Fruit fly (Drosophila melanogaster) whole organism, adult: ENCODE measurements around the gene CG31675.
A peak's percentile ranks its signal among the peaks of the same experiment; 100 is the strongest.

Source experiments
- CG11617 ChIP-seq: fragments of 200-800 bp; sonication (Bioruptor generic); optimal IDR thresholded peaks from 2 replicates; lab custom pipeline; 2017; ENCODE audit warnings: mild to moderate bottlenecking, missing biosample characterization, missing genetic modification reagents, missing genetic modification characterization
- CG12768 ChIP-seq: fragments of 200-800 bp; sonication (Bioruptor generic); optimal IDR thresholded peaks from 2 replicates; lab custom pipeline; 2017; ENCODE audit warnings: missing biosample characterization, missing genetic modification characterization, mild to moderate bottlenecking, moderate library complexity, missing genetic modification reagents
- CG14711 ChIP-seq: fragments of 200-800 bp; sonication (Bioruptor generic); optimal IDR thresholded peaks from 2 replicates; lab custom pipeline; 2018; ENCODE audit warnings: missing biosample characterization, mild to moderate bottlenecking, missing genetic modification characterization, moderate library complexity
- CG1620 ChIP-seq: fragments of 200-800 bp; sonication (Bioruptor generic); optimal IDR thresholded peaks from 2 replicates; lab custom pipeline; 2016; ENCODE audit warnings: missing biosample characterization, missing genetic modification characterization
- CG33017 ChIP-seq: fragments of 200-800 bp; sonication (Bioruptor generic); optimal IDR thresholded peaks from 2 replicates; lab custom pipeline; 2018; ENCODE audit warnings: missing biosample characterization, mild to moderate bottlenecking, missing genetic modification characterization, moderate library complexity
- CG5204 ChIP-seq: fragments of 200-800 bp; sonication (Bioruptor generic); optimal IDR thresholded peaks from 2 replicates; lab custom pipeline; 2016; ENCODE audit warnings: missing biosample characterization, missing genetic modification characterization
- CG7045 ChIP-seq: fragments of 200-800 bp; sonication (Bioruptor generic); optimal IDR thresholded peaks from 2 replicates; lab custom pipeline; 2017; ENCODE audit warnings: missing biosample characterization, mild to moderate bottlenecking, missing genetic modification characterization
- CG7101 ChIP-seq: fragments of 200-800 bp; sonication (Bioruptor generic); optimal IDR thresholded peaks from 2 replicates; lab custom pipeline; 2018; ENCODE audit warnings: missing biosample characterization, mild to moderate bottlenecking, missing genetic modification characterization, moderate library complexity
- Clk ChIP-seq: fragments of 200-800 bp; sonication (Bioruptor generic); optimal IDR thresholded peaks from 2 replicates; lab custom pipeline; 2017; ENCODE audit warnings: missing biosample characterization, missing genetic modification characterization
- Crg-1 ChIP-seq: fragments of 200-800 bp; sonication (Bioruptor generic); optimal IDR thresholded peaks from 2 replicates; lab custom pipeline; 2016; ENCODE audit warnings: missing biosample characterization, missing genetic modification characterization
- Hr96 ChIP-seq: fragments of 200-800 bp; sonication (Bioruptor generic); optimal IDR thresholded peaks from 2 replicates; lab custom pipeline; 2016; ENCODE audit warnings: missing biosample characterization, missing genetic modification characterization
- Mnt ChIP-seq: fragments of 200-800 bp; sonication (Bioruptor generic); optimal IDR thresholded peaks from 2 replicates; lab custom pipeline; 2016; ENCODE audit warnings: missing biosample characterization, mild to moderate bottlenecking, missing genetic modification characterization
- bab1 ChIP-seq: fragments of 200-800 bp; sonication (Bioruptor generic); optimal IDR thresholded peaks from 3 replicates; lab custom pipeline; 2019; ENCODE audit warnings: missing biosample characterization, mild to moderate bottlenecking, missing genetic modification characterization, moderate library complexity
- cic ChIP-seq: fragments of 200-800 bp; sonication (Bioruptor generic); optimal IDR thresholded peaks from 2 replicates; lab custom pipeline; 2017; ENCODE audit warnings: missing biosample characterization, mild to moderate bottlenecking, missing genetic modification characterization, moderate library complexity
- cnc ChIP-seq, 2 experiments: fragments of >200 bp; optimal IDR thresholded peaks; 2 replicates each; lab custom pipeline; 2017
- kay ChIP-seq: fragments of 200-800 bp; sonication (Bioruptor generic); peaks from one replicate; lab custom pipeline; 2016; ENCODE audit warnings: missing biosample characterization, missing genetic modification characterization, borderline replicate concordance
- ovo ChIP-seq: fragments of 200-800 bp; sonication (Bioruptor generic); optimal IDR thresholded peaks from 2 replicates; lab custom pipeline; 2016; ENCODE audit warnings: missing biosample characterization, missing genetic modification characterization
- pad ChIP-seq: fragments of 200-800 bp; sonication (Bioruptor generic); optimal IDR thresholded peaks from 3 replicates; lab custom pipeline; 2017; ENCODE audit warnings: missing biosample characterization, missing genetic modification characterization, mild to moderate bottlenecking, moderate library complexity, missing genetic modification reagents
- tj ChIP-seq: fragments of 200-800 bp; sonication (Bioruptor generic); optimal IDR thresholded peaks from 3 replicates; lab custom pipeline; 2017; ENCODE audit warnings: missing biosample characterization, mild to moderate bottlenecking, missing genetic modification characterization, moderate library complexity
- toe ChIP-seq: fragments of 200-800 bp; sonication (Bioruptor generic); optimal IDR thresholded peaks from 2 replicates; lab custom pipeline; 2016; ENCODE audit warnings: missing biosample characterization, missing genetic modification characterization

Gene CG31675

dm6 chr2L:20823196-20824105 lies 44.1 kb upstream of the CG31675 start:
- no peak for TF ChIP-seq CG7045
- peak; percentile 48 for TF ChIP-seq CG12768 (GFP tag; lab: Kevin White, UChicago)
- no peak for TF ChIP-seq CG33017 (tag; lab: Kevin White, UChicago)
- peak; percentile 100 for TF ChIP-seq pad (GFP tag; lab: Kevin White, UChicago)
- TF ChIP-seq Hr96 (GFP tag; lab: Kevin White, UChicago), result peak; percentile 46
- TF ChIP-seq toe (GFP tag; lab: Kevin White, UChicago), result peak; percentile 17
- no peak for TF ChIP-seq CG5204 (GFP tag; lab: Kevin White, UChicago)
- TF ChIP-seq ovo (GFP tag; lab: Kevin White, UChicago), result peak; percentile 73
- TF ChIP-seq kay, result peak; percentile 41
- no peak for TF ChIP-seq cnc (optimal IDR thresholded peaks at IDR 0.05; lab: Kevin White, UChicago)
- TF ChIP-seq Crg-1 (GFP tag; lab: Kevin White, UChicago), result no peak
- peak; percentile 49 for TF ChIP-seq tj (GFP tag; lab: Kevin White, UChicago)
- TF ChIP-seq CG11617 (GFP tag; lab: Kevin White, UChicago), result no peak
- TF ChIP-seq Mnt, result peak; percentile 99
- peak; percentile 86 for TF ChIP-seq cic (GFP tag; lab: Kevin White, UChicago)
- no peak for TF ChIP-seq CG7101 (tag; lab: Kevin White, UChicago)
- TF ChIP-seq CG14711 (tag; lab: Kevin White, UChicago), result no peak
- TF ChIP-seq bab1 (GFP tag; lab: Kevin White, UChicago), result peak; percentile 44
- TF ChIP-seq Clk, result no peak
- no peak for TF ChIP-seq CG1620 (GFP tag; lab: Kevin White, UChicago)

DNA sequence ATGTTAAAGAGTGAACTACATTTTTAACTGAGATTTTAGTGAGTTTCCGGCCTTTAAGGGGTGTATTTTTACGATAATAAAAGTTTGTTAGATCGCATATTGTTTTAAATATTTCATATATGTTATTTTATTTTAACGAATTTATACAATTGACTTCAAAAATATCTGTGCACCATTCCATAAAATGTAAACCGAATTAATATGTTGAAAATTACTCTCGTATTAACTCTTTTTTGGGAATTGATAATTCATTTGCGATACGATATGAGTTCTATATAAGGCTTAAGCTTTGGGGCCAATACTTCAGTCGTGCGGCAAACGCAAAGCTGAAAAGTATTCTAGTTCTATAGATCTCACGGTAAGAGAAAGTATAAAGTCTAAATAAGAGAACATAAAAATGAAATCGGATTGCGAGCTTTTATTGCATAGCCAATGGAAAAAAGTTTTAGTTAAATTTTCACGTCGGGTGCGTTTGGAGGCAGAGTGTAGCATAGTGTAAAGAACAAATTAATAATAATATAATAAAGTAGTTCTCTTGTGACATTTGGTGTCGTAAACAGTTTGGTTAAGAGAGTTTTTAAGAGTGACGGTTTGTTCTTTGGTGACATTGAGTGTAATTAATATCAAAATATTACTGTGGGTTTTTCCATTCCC lies 43.3 kb upstream of the CG31675 start:
- TF ChIP-seq CG5204 (GFP tag; lab: Kevin White, UChicago), result no peak
- TF ChIP-seq kay, result peak; percentile 96
- no peak for TF ChIP-seq Clk
- no peak for TF ChIP-seq CG14711 (tag; lab: Kevin White, UChicago)
- peak; percentile 6 for TF ChIP-seq CG33017 (tag; lab: Kevin White, UChicago)
- TF ChIP-seq CG7045, result no peak

DNA sequence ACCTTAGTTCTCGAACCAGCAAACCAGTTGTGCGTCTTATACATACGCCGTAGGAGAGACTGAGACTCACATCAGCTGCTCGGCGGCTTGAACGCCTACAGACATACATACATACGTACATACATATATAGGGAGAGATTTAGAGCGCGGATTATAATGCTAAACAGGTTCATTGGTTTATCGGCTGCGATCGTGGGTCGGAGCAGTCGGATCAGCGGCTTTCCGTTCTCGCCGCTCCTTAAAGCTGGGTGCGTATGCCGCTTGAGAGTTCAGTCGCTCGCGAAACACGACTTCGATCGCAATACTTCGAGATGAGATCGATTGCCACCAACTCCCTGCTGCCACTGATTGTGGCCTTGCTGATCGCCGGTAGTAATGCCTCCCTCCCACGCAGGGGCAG lies 42.3 kb upstream of the CG31675 start:
- TF ChIP-seq cnc (optimal IDR thresholded peaks at IDR 0.05; lab: Kevin White, UChicago), result no peak
- TF ChIP-seq Crg-1 (GFP tag; lab: Kevin White, UChicago), result no peak
- no peak for TF ChIP-seq Hr96 (GFP tag; lab: Kevin White, UChicago)
- TF ChIP-seq toe (GFP tag; lab: Kevin White, UChicago), result no peak
- no peak for TF ChIP-seq Mnt
- TF ChIP-seq cic (GFP tag; lab: Kevin White, UChicago), result no peak
- TF ChIP-seq kay, result peak; percentile 54

DNA sequence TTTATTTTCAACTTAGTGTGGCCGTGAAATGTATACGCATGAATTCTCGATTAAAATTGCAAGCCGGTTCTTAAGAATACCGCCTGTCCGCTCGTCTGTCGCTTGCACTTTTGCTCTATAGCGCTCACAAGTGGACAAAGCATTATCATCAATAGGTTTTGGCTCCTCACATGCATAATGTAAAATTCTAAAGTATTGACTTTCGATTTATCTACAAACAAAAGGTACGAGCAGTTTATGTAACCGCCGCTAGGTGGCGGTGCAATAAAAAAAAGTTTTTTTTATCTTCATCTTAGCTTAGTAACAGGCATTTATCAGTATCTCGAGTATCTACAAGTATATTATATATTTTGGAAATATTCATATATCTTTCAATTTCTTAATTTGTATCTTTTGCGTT lies 41.3 kb upstream of the CG31675 start:
- TF ChIP-seq Crg-1 (GFP tag; lab: Kevin White, UChicago) (no peak), toe (GFP tag; lab: Kevin White, UChicago) (no peak), cnc (optimal IDR thresholded peaks at IDR 0.05; lab: Kevin White, UChicago) (no peak), kay (peak; percentile 76), Hr96 (GFP tag; lab: Kevin White, UChicago) (no peak), CG33017 (tag; lab: Kevin White, UChicago) (no peak)

DNA sequence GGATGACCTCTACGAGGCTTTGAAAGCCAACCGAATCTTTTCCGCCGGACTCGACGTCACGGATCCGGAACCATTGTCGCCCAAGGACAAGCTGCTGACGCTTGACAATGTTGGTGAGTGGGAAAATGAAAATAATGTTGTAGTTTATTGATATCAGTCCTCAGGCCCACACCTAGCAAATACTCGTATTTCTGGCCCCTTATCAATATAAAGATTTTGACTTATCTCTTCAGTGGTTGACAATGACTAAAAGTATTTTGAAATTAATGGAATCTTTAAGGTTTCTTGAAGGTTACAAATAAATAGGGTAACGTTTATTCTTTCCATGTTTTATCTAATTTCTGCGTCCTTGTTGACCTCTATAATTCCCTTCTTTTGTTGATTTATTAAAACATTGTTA lies 40.5 kb upstream of the CG31675 start:
- TF ChIP-seq cic (GFP tag; lab: Kevin White, UChicago), result no peak
- TF ChIP-seq CG11617 (GFP tag; lab: Kevin White, UChicago), result no peak
- no peak for TF ChIP-seq bab1 (GFP tag; lab: Kevin White, UChicago)
- no peak for TF ChIP-seq CG12768 (GFP tag; lab: Kevin White, UChicago)
- no peak for TF ChIP-seq ovo (GFP tag; lab: Kevin White, UChicago)
- TF ChIP-seq Crg-1 (GFP tag; lab: Kevin White, UChicago), result no peak
- TF ChIP-seq toe (GFP tag; lab: Kevin White, UChicago), result no peak
- TF ChIP-seq pad (GFP tag; lab: Kevin White, UChicago), result no peak
- TF ChIP-seq CG33017 (tag; lab: Kevin White, UChicago), result no peak
- no peak for TF ChIP-seq tj (GFP tag; lab: Kevin White, UChicago)
- no peak for TF ChIP-seq CG5204 (GFP tag; lab: Kevin White, UChicago)
- TF ChIP-seq CG7045, result no peak
- TF ChIP-seq Mnt, result no peak
- TF ChIP-seq CG1620 (GFP tag; lab: Kevin White, UChicago), result no peak
- no peak for TF ChIP-seq kay
- no peak for TF ChIP-seq cnc (optimal IDR thresholded peaks at IDR 0.05; lab: Kevin White, UChicago)
- no peak for TF ChIP-seq CG7101 (tag; lab: Kevin White, UChicago)
- no peak for TF ChIP-seq Clk
- TF ChIP-seq Hr96 (GFP tag; lab: Kevin White, UChicago), result no peak

- TF ChIP-seq bab1 (GFP tag; lab: Kevin White, UChicago) (no peak), kay (no peak), CG1620 (GFP tag; lab: Kevin White, UChicago) (no peak), Crg-1 (GFP tag; lab: Kevin White, UChicago) (no peak), cic (GFP tag; lab: Kevin White, UChicago) (peak; percentile 55), cnc (optimal IDR thresholded peaks at IDR 0.05; lab: Kevin White, UChicago) (no peak)
Measured at dm6 chr2L:20828701-20829100, 38.9 kb upstream of the CG31675 start.
